Worm (Caenorhabditis elegans) whole organism, late embryonic: ENCODE measurements around the gene F52G3.7.
A peak's percentile ranks its signal among the peaks of the same experiment; 100 is the strongest.

Experiments used
- C38D4.7 ChIP-seq: fragments of 200-800 bp; sonication (Bioruptor generic); optimal IDR thresholded peaks from 2 replicates; lab custom pipeline; 2018; ENCODE audit warnings: mild to moderate bottlenecking, missing genetic modification characterization, moderate library complexity, missing compliant biosample characterization
- K02D7.2 ChIP-seq: sonication (generic microtip); optimal IDR thresholded peaks from 2 replicates; lab custom pipeline; 2017; ENCODE audit warnings: mild to moderate bottlenecking, missing genetic modification characterization, missing compliant biosample characterization
- T23F11.4 ChIP-seq: fragments of 200-800 bp; sonication (Bioruptor generic); optimal IDR thresholded peaks from 2 replicates; lab custom pipeline; 2018; ENCODE audit warnings: mild to moderate bottlenecking, missing genetic modification characterization, missing compliant biosample characterization
- ahr-1 ChIP-seq: sonication (generic microtip); optimal IDR thresholded peaks from 2 replicates; lab custom pipeline; 2016; ENCODE audit warnings: missing genetic modification characterization, missing compliant biosample characterization
- ceh-14 ChIP-seq: sonication (generic microtip); optimal IDR thresholded peaks from 2 replicates; lab custom pipeline; 2016; ENCODE audit warnings: missing genotype, missing genetic modification characterization, missing compliant biosample characterization
- ceh-19 ChIP-seq: fragments of 200-800 bp; sonication (Bioruptor generic); optimal IDR thresholded peaks from 2 replicates; lab custom pipeline; 2018; ENCODE audit warnings: mild to moderate bottlenecking, missing genetic modification characterization, missing compliant biosample characterization
- ceh-31 ChIP-seq: sonication (generic microtip); optimal IDR thresholded peaks from 2 replicates; lab custom pipeline; 2016; ENCODE audit warnings: missing genetic modification characterization, missing compliant biosample characterization
- ceh-34 ChIP-seq: sonication (generic microtip); optimal IDR thresholded peaks from 2 replicates; lab custom pipeline; 2016; ENCODE audit warnings: mild to moderate bottlenecking, missing genetic modification characterization, missing compliant biosample characterization
- ceh-45 ChIP-seq: fragments of 200-800 bp; sonication (Bioruptor generic); IDR thresholded peaks from 2 replicates; pipeline ENCODE4 v1.3.6; 2022; ENCODE audit warnings: missing genetic modification reagents, missing genetic modification characterization, missing compliant biosample characterization
- ceh-6 ChIP-seq: fragments of 200-800 bp; sonication (Bioruptor generic); optimal IDR thresholded peaks from 2 replicates; lab custom pipeline; 2018; ENCODE audit warnings: mild to moderate bottlenecking, missing genetic modification characterization, missing compliant biosample characterization
- che-1 ChIP-seq: sonication (generic microtip); optimal IDR thresholded peaks from 2 replicates; lab custom pipeline; 2016; ENCODE audit warnings: mild to moderate bottlenecking, missing genetic modification characterization, missing compliant biosample characterization
- elt-4 ChIP-seq: sonication (generic microtip); optimal IDR thresholded peaks from 2 replicates; lab custom pipeline; 2016; ENCODE audit warnings: missing genetic modification characterization, missing compliant biosample characterization
- ets-4 ChIP-seq: sonication (generic microtip); optimal IDR thresholded peaks from 2 replicates; lab custom pipeline; 2016; ENCODE audit warnings: missing genetic modification characterization, missing compliant biosample characterization
- eyg-1 ChIP-seq: sonication (generic microtip); optimal IDR thresholded peaks from 2 replicates; lab custom pipeline; 2016; ENCODE audit warnings: missing genotype, missing genetic modification characterization, missing compliant biosample characterization
- fax-1 ChIP-seq: sonication (generic microtip); optimal IDR thresholded peaks from 2 replicates; lab custom pipeline; 2016; ENCODE audit warnings: missing genotype, missing genetic modification characterization, missing compliant biosample characterization
- fkh-10 ChIP-seq: fragments of 150-350 bp; optimal IDR thresholded peaks from 2 replicates; lab custom pipeline; 2014; ENCODE audit warnings: missing biosample characterization, missing genetic modification reagents, missing genetic modification characterization
- hlh-6 ChIP-seq: sonication (generic microtip); optimal IDR thresholded peaks from 2 replicates; lab custom pipeline; 2016; ENCODE audit warnings: missing genotype, missing genetic modification characterization, missing compliant biosample characterization
- hlh-8 ChIP-seq: sonication (generic microtip); optimal IDR thresholded peaks from 2 replicates; lab custom pipeline; 2016; ENCODE audit warnings: missing genotype, missing genetic modification characterization, missing compliant biosample characterization
- lim-6 ChIP-seq: sonication (generic microtip); optimal IDR thresholded peaks from 2 replicates; lab custom pipeline; 2016; ENCODE audit warnings: missing genetic modification characterization, missing compliant biosample characterization
- madf-2 ChIP-seq: sonication (generic microtip); optimal IDR thresholded peaks from 2 replicates; lab custom pipeline; 2017; ENCODE audit warnings: missing genetic modification characterization, missing compliant biosample characterization
- nfya-1 ChIP-seq: sonication (generic microtip); optimal IDR thresholded peaks from 2 replicates; lab custom pipeline; 2017; ENCODE audit warnings: missing genetic modification characterization, mild to moderate bottlenecking, missing compliant biosample characterization, antibody characterized with exemption, moderate library complexity
- odd-2 ChIP-seq: sonication (generic microtip); optimal IDR thresholded peaks from 2 replicates; lab custom pipeline; 2017; ENCODE audit warnings: antibody characterized with exemption, mild to moderate bottlenecking, missing genetic modification characterization, missing compliant biosample characterization
- pag-3 ChIP-seq: sonication (generic microtip); optimal IDR thresholded peaks from 2 replicates; lab custom pipeline; 2016; ENCODE audit warnings: missing compliant biosample characterization, missing genetic modification characterization, borderline replicate concordance
- pat-9 ChIP-seq: fragments of 200-800 bp; sonication (Bioruptor generic); optimal IDR thresholded peaks from 2 replicates; lab custom pipeline; 2018; ENCODE audit warnings: mild to moderate bottlenecking, missing genetic modification characterization, moderate library complexity, missing compliant biosample characterization
- pha-4 ChIP-seq: fragments of 150-350 bp; optimal IDR thresholded peaks from 2 replicates; lab custom pipeline; 2018; ENCODE audit warnings: missing biosample characterization, missing genetic modification reagents, missing genetic modification characterization
- pros-1 ChIP-seq: fragments of 150-350 bp; optimal IDR thresholded peaks from 2 replicates; lab custom pipeline; 2014; ENCODE audit warnings: missing biosample characterization, missing genetic modification reagents, missing genetic modification characterization
- rnt-1 ChIP-seq: sonication (generic microtip); optimal IDR thresholded peaks from 2 replicates; lab custom pipeline; 2016; ENCODE audit warnings: missing genetic modification characterization, missing compliant biosample characterization
- sox-4 ChIP-seq: sonication (generic microtip); optimal IDR thresholded peaks from 2 replicates; lab custom pipeline; 2017; ENCODE audit warnings: mild to moderate bottlenecking, missing genetic modification characterization, inconsistent platforms, missing compliant biosample characterization
- tbx-2 ChIP-seq: sonication (generic microtip); optimal IDR thresholded peaks from 2 replicates; lab custom pipeline; 2016; ENCODE audit warnings: missing genetic modification characterization, missing compliant biosample characterization
- ttx-3 ChIP-seq: sonication (generic microtip); optimal IDR thresholded peaks from 2 replicates; lab custom pipeline; 2016; ENCODE audit warnings: missing genetic modification reagents, missing genetic modification characterization, missing compliant biosample characterization
- unc-3 ChIP-seq, 2 experiments: fragments of 200-800 bp in 1 of 2; sonication (Bioruptor generic) in 1 of 2; sonication (generic microtip) in 1 of 2; conservative IDR thresholded peaks in 1 of 2; optimal IDR thresholded peaks in 1 of 2; 2 replicates each; pipeline versions ENCODE4 v1.3.6 to Lab custom; 2016 to 2022; ENCODE audit warnings: missing compliant biosample characterization in 2 of 2, missing genetic modification characterization in 2 of 2, missing genetic modification reagents in 1 of 2
- unc-42 ChIP-seq: sonication (generic microtip); optimal IDR thresholded peaks from 2 replicates; lab custom pipeline; 2016; ENCODE audit warnings: missing genotype, missing genetic modification characterization, missing compliant biosample characterization
- unc-55 ChIP-seq: sonication (generic microtip); optimal IDR thresholded peaks from 2 replicates; lab custom pipeline; 2017; ENCODE audit warnings: missing biosample characterization, missing genetic modification reagents, missing genetic modification characterization
- unc-86 ChIP-seq: sonication (generic microtip); optimal IDR thresholded peaks from 2 replicates; lab custom pipeline; 2016; ENCODE audit warnings: missing genetic modification characterization, missing compliant biosample characterization
- zip-5 ChIP-seq: sonication (generic microtip); optimal IDR thresholded peaks from 2 replicates; lab custom pipeline; 2016; ENCODE audit warnings: missing genetic modification characterization, missing compliant biosample characterization

Gene F52G3.7

ce11 chrX:16998981-16999380, 35.3 kb downstream of the F52G3.7 start:
- TF ChIP-seq pha-4 (tag; lab: Kevin White, UChicago) (no peak), tbx-2 (no peak), elt-4 (tag; lab: Kevin White, UChicago) (no peak), ceh-6 (GFP tag; lab: Kevin White, UChicago) (no peak), pros-1 (no peak), fkh-10 (GFP tag; lab: Kevin White, UChicago) (no peak), K02D7.2 (no peak), unc-55 (no peak), lim-6 (tag; lab: Kevin White, UChicago) (no peak), odd-2 (tag; lab: Kevin White, UChicago) (no peak), unc-86 (no peak), pag-3 (tag; lab: Kevin White, UChicago) (no peak), rnt-1 (no peak), T23F11.4 (no peak), fax-1 (no peak), ahr-1 (tag; lab: Kevin White, UChicago) (no peak), madf-2 (tag; lab: Kevin White, UChicago) (no peak), sox-4 (tag; lab: Kevin White, UChicago) (no peak)
- TF ChIP-seq, all 69 proteins: peak for 0

- TF ChIP-seq unc-3 (GFP tag; conservative IDR thresholded peaks at IDR 0.05; lab: Robert Waterston, UW) (0 out of 2 replicates have a peak, but pooled peaks have one; percentile 36), unc-3 (tag; optimal IDR thresholded peaks at IDR 0.05; lab: Kevin White, UChicago) (no peak), hlh-6 (tag; lab: Kevin White, UChicago) (no peak)
These were observed 35.9 kb downstream of the F52G3.7 start for ce11 chrX:16999649-17000048.

ce11 chrX:17002149-17002548, 38.4 kb downstream of the F52G3.7 start:
- TF ChIP-seq C38D4.7 (GFP tag; lab: Kevin White, UChicago) (no peak), ttx-3 (tag; lab: Kevin White, UChicago) (no peak), hlh-8 (tag; lab: Kevin White, UChicago) (no peak), zip-5 (tag; lab: Kevin White, UChicago) (no peak), che-1 (no peak), unc-42 (tag; lab: Kevin White, UChicago) (peak; percentile 5), ceh-14 (no peak), pat-9 (tag; lab: Kevin White, UChicago) (no peak), ceh-34 (tag; lab: Kevin White, UChicago) (peak; percentile 21), ceh-31 (tag; lab: Kevin White, UChicago) (no peak), ets-4 (tag; lab: Kevin White, UChicago) (no peak), eyg-1 (no peak), unc-86 (no peak), ceh-45 (0 out of 2 replicates have a peak, but pooled peaks have one; percentile 36)

DNA sequence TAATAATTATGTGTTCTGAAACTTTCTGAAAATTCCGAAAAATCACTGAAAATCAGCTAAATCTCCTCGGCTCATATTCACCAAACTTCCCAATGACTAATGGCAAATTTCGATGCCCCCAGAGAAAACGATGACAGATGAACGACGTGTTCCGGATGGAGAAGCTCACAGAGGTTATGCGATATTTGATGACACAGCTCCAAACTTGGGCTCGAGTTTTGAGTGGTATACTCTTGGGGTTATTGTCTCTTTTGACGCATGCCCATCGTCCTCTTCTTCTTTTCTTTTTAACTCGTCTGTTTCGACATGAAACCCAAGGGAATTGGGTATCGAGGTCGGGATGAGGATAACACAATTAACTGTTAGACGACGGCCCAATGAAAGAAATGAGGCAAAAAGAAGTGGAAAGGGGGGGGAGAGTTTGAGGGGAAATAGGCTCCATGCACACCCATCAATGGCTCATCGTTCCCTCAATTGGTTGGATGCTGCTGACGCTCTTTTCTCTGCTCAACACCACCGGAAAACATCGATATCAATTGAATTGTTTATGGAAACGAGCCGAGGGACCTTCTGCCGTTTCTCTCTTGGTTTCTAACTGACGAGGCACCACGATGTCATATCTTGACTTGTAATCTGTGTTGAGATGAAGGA, 39.9 kb downstream of the F52G3.7 start:
- TF ChIP-seq unc-3 (GFP tag; conservative IDR thresholded peaks at IDR 0.05; lab: Robert Waterston, UW) (peak; percentile 66), unc-3 (tag; optimal IDR thresholded peaks at IDR 0.05; lab: Kevin White, UChicago) (peak; percentile 98), nfya-1 (peak; percentile 1), ceh-31 (tag; lab: Kevin White, UChicago) (peak; percentile 26), ceh-14 (peak; percentile 52), unc-42 (tag; lab: Kevin White, UChicago) (peak; percentile 92), ceh-19 (GFP tag; lab: Kevin White, UChicago) (no peak)
- TF ChIP-seq, all 69 proteins: peak for 5
